Fruit fly (Drosophila melanogaster) whole organism, embryonic: Measurements from ENCODE around the gene CG14837.

Source experiments
- Deaf1 ChIP-seq: fragments of 200-800 bp; optimal IDR thresholded peaks from 3 replicates; lab custom pipeline; 2019; ENCODE audit warnings: missing biosample characterization, mild to moderate bottlenecking, missing genetic modification characterization, moderate library complexity
- Side ChIP-seq: fragments of 200-800 bp; sonication (Bioruptor generic); optimal IDR thresholded peaks from 2 replicates; lab custom pipeline; 2016; ENCODE audit warnings: missing biosample characterization, missing genetic modification characterization
- kni ChIP-seq: fragments of 200-800 bp; sonication (Bioruptor generic); optimal IDR thresholded peaks from 3 replicates; lab custom pipeline; 2017; ENCODE audit warnings: mild to moderate bottlenecking, missing biosample characterization, missing genetic modification reagents, missing genetic modification characterization

DNA sequence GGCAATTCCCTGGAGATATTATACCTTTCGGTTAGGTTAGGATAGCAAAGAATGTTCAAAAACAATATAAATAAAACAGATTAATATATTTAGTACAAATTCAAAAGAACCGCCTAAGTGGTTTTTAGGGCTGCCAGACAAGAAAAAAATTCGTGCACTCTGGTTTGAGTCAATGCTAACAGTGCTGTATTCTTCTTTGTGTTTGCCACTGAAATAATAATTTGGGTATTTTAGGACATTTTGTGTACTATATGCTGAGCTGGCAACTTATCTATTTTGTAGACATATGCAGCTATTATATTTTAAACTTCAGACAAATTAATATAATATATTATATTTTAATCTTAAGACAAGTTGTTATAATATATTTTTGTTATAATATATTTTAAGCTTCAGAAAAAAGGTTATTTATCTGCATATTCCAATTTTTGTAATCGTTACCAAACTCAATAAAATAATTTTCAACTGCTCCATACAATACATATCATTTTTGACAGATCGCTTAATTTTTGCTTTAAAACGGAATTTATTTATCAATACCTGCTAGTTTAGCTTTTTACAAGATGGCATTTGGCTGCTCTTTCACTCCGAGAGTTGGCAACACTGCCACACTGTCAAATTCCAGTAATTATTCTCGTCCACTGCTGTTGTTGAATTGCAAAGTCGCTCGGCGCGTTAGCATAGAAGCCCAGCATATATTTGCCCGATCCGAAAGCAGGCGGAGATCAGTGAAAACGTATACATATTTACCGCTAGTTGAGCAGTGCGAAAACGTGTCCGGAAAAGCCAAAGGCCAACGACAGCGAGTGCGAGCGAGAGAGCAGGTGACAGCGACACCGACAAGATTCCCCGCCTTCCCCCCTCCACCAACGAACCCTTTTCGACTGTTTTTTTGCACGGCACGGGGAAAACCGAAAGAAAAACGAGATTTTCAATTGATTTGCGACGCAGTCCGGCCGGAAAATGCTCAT, 49.1 kb downstream of the CG14837 start, which contains the start of gene CG7546:
- TF ChIP-seq Deaf1 (tag; lab: Kevin White, UChicago) = peak; percentile 29
- no peak for TF ChIP-seq kni
- no peak for TF ChIP-seq Side (GFP tag; lab: Kevin White, UChicago)
